Fruit fly (Drosophila melanogaster) whole organism, embryonic: ENCODE data around the gene CG46059.

Source experiments
- Bteb2 ChIP-seq: fragments of 200-800 bp; sonication (Bioruptor generic); optimal IDR thresholded peaks from 2 replicates; lab custom pipeline; 2016; ENCODE audit warnings: missing biosample characterization, missing genetic modification characterization
- CG10147 ChIP-seq: fragments of 200-800 bp; sonication (Bioruptor generic); optimal IDR thresholded peaks from 2 replicates; lab custom pipeline; 2019; ENCODE audit warnings: missing biosample characterization, mild to moderate bottlenecking, missing genetic modification characterization, moderate library complexity
- CG10267 ChIP-seq: fragments of 200-800 bp; sonication (Bioruptor generic); optimal IDR thresholded peaks from 2 replicates; lab custom pipeline; 2018; ENCODE audit warnings: missing biosample characterization, mild to moderate bottlenecking, missing genetic modification characterization, moderate library complexity
- CG10959 ChIP-seq: fragments of 200-800 bp; sonication (Bioruptor generic); IDR thresholded peaks from 2 replicates; pipeline ENCODE4 v1.3.6; 2022; ENCODE audit warnings: missing biosample characterization, missing genetic modification characterization
- CG11504 ChIP-seq: fragments of 200-800 bp; sonication (Bioruptor generic); optimal IDR thresholded peaks from 3 replicates; lab custom pipeline; 2019; ENCODE audit warnings: missing biosample characterization, mild to moderate bottlenecking, missing genetic modification characterization, moderate library complexity
- CG14014 ChIP-seq: fragments of 200-800 bp; sonication (Bioruptor generic); IDR thresholded peaks from 2 replicates; pipeline ENCODE4 v1.3.6; 2022; ENCODE audit warnings: missing biosample characterization, missing genetic modification characterization
- CG14667 ChIP-seq: fragments of 200-800 bp; sonication (Bioruptor generic); IDR thresholded peaks from 2 replicates; pipeline ENCODE4 v1.3.6; 2022; ENCODE audit warnings: missing biosample characterization, missing genetic modification characterization
- CG15269 ChIP-seq: fragments of 200-800 bp; sonication (Bioruptor generic); optimal IDR thresholded peaks from 2 replicates; lab custom pipeline; 2018; ENCODE audit warnings: missing biosample characterization, mild to moderate bottlenecking, missing genetic modification characterization, moderate library complexity
- CG15601 ChIP-seq: fragments of 200-800 bp; sonication (Bioruptor generic); optimal IDR thresholded peaks from 3 replicates; lab custom pipeline; 2019; ENCODE audit warnings: missing biosample characterization, mild to moderate bottlenecking, missing genetic modification characterization, moderate library complexity
- CG1602 ChIP-seq: fragments of 200-800 bp; sonication (Bioruptor generic); optimal IDR thresholded peaks from 3 replicates; lab custom pipeline; 2016; ENCODE audit warnings: missing biosample characterization, missing genetic modification characterization
- CG17328 ChIP-seq: fragments of 200-800 bp; sonication (Bioruptor generic); IDR thresholded peaks from 2 replicates; pipeline ENCODE4 v1.3.6; 2022; ENCODE audit warnings: missing biosample characterization, missing genetic modification characterization
- CG17361 ChIP-seq: fragments of 200-800 bp; sonication (Bioruptor generic); IDR thresholded peaks from 3 replicates; pipeline ENCODE4 v1.3.6; 2022; ENCODE audit warnings: missing biosample characterization, missing genetic modification characterization
- CG17568 ChIP-seq: fragments of 200-800 bp; sonication (Bioruptor generic); optimal IDR thresholded peaks from 2 replicates; lab custom pipeline; 2018; ENCODE audit warnings: missing biosample characterization, mild to moderate bottlenecking, missing genetic modification characterization, moderate library complexity
- CG33557 ChIP-seq: fragments of 200-800 bp; sonication (Bioruptor generic); optimal IDR thresholded peaks from 2 replicates; lab custom pipeline; 2019; ENCODE audit warnings: missing biosample characterization, mild to moderate bottlenecking, missing genetic modification characterization, moderate library complexity
- CG34422 ChIP-seq: fragments of 200-800 bp; sonication (Bioruptor generic); IDR thresholded peaks from 3 replicates; pipeline ENCODE4 v1.3.6; 2022; ENCODE audit warnings: missing biosample characterization, missing genetic modification characterization
- CG4404 ChIP-seq: fragments of 200-800 bp; sonication (Bioruptor generic); IDR thresholded peaks from 2 replicates; pipeline ENCODE4 v1.3.6; 2022; ENCODE audit warnings: missing biosample characterization, missing genetic modification characterization
- CG6689 ChIP-seq: fragments of 200-800 bp; sonication (Bioruptor generic); IDR thresholded peaks from 2 replicates; pipeline ENCODE4 v1.3.6; 2022; ENCODE audit warnings: missing biosample characterization, missing genetic modification characterization
- Dbx ChIP-seq: fragments of 200-800 bp; sonication (Bioruptor generic); IDR thresholded peaks from 3 replicates; pipeline ENCODE4 v1.3.6; 2022; ENCODE audit warnings: missing biosample characterization, missing genetic modification characterization
- Elba2 ChIP-seq: fragments of 200-800 bp; sonication (Bioruptor generic); optimal IDR thresholded peaks from 3 replicates; lab custom pipeline; 2016; ENCODE audit warnings: missing biosample characterization, missing genetic modification characterization
- Ets65A ChIP-seq: fragments of 200-800 bp; sonication (Bioruptor generic); peaks from one replicate; lab custom pipeline; 2016; ENCODE audit warnings: missing biosample characterization, missing genetic modification characterization
- Ets97D ChIP-seq: fragments of 200-800 bp; sonication (Bioruptor generic); optimal IDR thresholded peaks from 3 replicates; lab custom pipeline; 2016; ENCODE audit warnings: missing biosample characterization, missing genetic modification characterization
- Gug ChIP-seq: fragments of 200-800 bp; sonication (Bioruptor generic); IDR thresholded peaks from 4 replicates; pipeline ENCODE4 v1.3.6; 2022; ENCODE audit warnings: missing biosample characterization, missing genetic modification characterization
- HLH4C ChIP-seq: fragments of 200-800 bp; sonication (Bioruptor generic); IDR thresholded peaks from 3 replicates; pipeline ENCODE4 v1.3.6; 2022; ENCODE audit warnings: missing biosample characterization, missing genetic modification characterization; ENCODE audit not compliant: partially characterized antibody
- Hand ChIP-seq: fragments of 200-800 bp; sonication (Bioruptor generic); optimal IDR thresholded peaks from 2 replicates; lab custom pipeline; 2017; ENCODE audit warnings: mild to moderate bottlenecking, missing biosample characterization, missing genetic modification reagents, missing genetic modification characterization
- Lhr ChIP-seq: fragments of 200-800 bp; sonication (Bioruptor generic); optimal IDR thresholded peaks from 3 replicates; lab custom pipeline; 2017; ENCODE audit warnings: mild to moderate bottlenecking, missing biosample characterization, missing genetic modification reagents, missing genetic modification characterization
- Med ChIP-seq: fragments of 200-800 bp; sonication (Bioruptor generic); peaks from one replicate; lab custom pipeline; 2016; ENCODE audit warnings: missing biosample characterization, missing genetic modification characterization, mild to moderate bottlenecking, inconsistent platforms, moderate library complexity
- Oli ChIP-seq: fragments of 200-800 bp; sonication (Bioruptor generic); optimal IDR thresholded peaks from 2 replicates; lab custom pipeline; 2018; ENCODE audit warnings: missing biosample characterization, mild to moderate bottlenecking, missing genetic modification characterization, moderate library complexity
- Pdp1 ChIP-seq, 2 experiments: fragments of 200-800 bp; sonication (Bioruptor generic); optimal IDR thresholded peaks; 3 replicates each; lab custom pipeline; 2016; ENCODE audit warnings: missing biosample characterization in 2 of 2, missing genetic modification characterization in 2 of 2, mild to moderate bottlenecking in 1 of 2, moderate library complexity in 1 of 2
- Sry-δ ChIP-seq: fragments of 200-800 bp; sonication (Bioruptor generic); optimal IDR thresholded peaks from 2 replicates; lab custom pipeline; 2016; ENCODE audit warnings: missing biosample characterization, missing genetic modification characterization
- ab ChIP-seq: fragments of 200-800 bp; sonication (Bioruptor generic); optimal IDR thresholded peaks from 2 replicates; lab custom pipeline; 2016; ENCODE audit warnings: missing biosample characterization, missing genetic modification characterization
- ac ChIP-seq: fragments of 200-800 bp; sonication (Bioruptor generic); optimal IDR thresholded peaks from 3 replicates; lab custom pipeline; 2017; ENCODE audit warnings: missing biosample characterization, mild to moderate bottlenecking, missing genetic modification characterization
- ap ChIP-seq: fragments of 200-800 bp; sonication (Bioruptor generic); IDR thresholded peaks from 2 replicates; pipeline ENCODE4 v1.3.6; 2022; ENCODE audit warnings: missing biosample characterization, missing genetic modification characterization
- bab2 ChIP-seq: fragments of 200-800 bp; sonication (Bioruptor generic); optimal IDR thresholded peaks from 2 replicates; lab custom pipeline; 2016; ENCODE audit warnings: missing biosample characterization, missing genetic modification characterization
- bbx ChIP-seq: fragments of 200-800 bp; sonication (Bioruptor generic); IDR thresholded peaks from 2 replicates; pipeline ENCODE4 v1.3.6; 2022; ENCODE audit warnings: missing biosample characterization, missing genetic modification characterization; ENCODE audit not compliant: partially characterized antibody
- dmrt11E ChIP-seq: fragments of 200-800 bp; sonication (Bioruptor generic); optimal IDR thresholded peaks from 3 replicates; lab custom pipeline; 2018; ENCODE audit warnings: missing biosample characterization, mild to moderate bottlenecking, missing genetic modification characterization, moderate library complexity
- exex ChIP-seq: fragments of 200-800 bp; sonication (Bioruptor generic); optimal IDR thresholded peaks from 4 replicates; lab custom pipeline; 2018; ENCODE audit warnings: missing biosample characterization, mild to moderate bottlenecking, missing genetic modification characterization, moderate library complexity
- fd3F ChIP-seq: fragments of 200-800 bp; sonication (Bioruptor generic); optimal IDR thresholded peaks from 2 replicates; lab custom pipeline; 2018; ENCODE audit warnings: missing biosample characterization, mild to moderate bottlenecking, missing genetic modification characterization, moderate library complexity
- gt ChIP-seq: fragments of 200-800 bp; sonication (Bioruptor generic); IDR thresholded peaks from 2 replicates; pipeline ENCODE4 v1.3.6; 2022; ENCODE audit warnings: missing biosample characterization, missing genetic modification characterization
- hkb ChIP-seq, 2 experiments: fragments of 200-800 bp in 1 of 2; fragments of >200 bp in 1 of 2; sonication (Bioruptor generic) in 1 of 2; IDR thresholded peaks in 1 of 2; optimal IDR thresholded peaks in 1 of 2; 2 replicates each; pipeline versions ENCODE4 v1.3.6 to Lab custom; 2017 to 2022; ENCODE audit warnings: missing biosample characterization in 1 of 2, missing genetic modification characterization in 1 of 2
- mld ChIP-seq: fragments of 200-800 bp; sonication (Bioruptor generic); IDR thresholded peaks from 3 replicates; pipeline ENCODE4 v1.3.6; 2022; ENCODE audit warnings: missing biosample characterization, missing genetic modification characterization; ENCODE audit not compliant: partially characterized antibody
- nom ChIP-seq: fragments of 200-800 bp; sonication (Bioruptor generic); optimal IDR thresholded peaks from 2 replicates; lab custom pipeline; 2017; ENCODE audit warnings: missing biosample characterization, missing genetic modification characterization, mild to moderate bottlenecking, moderate library complexity, missing genetic modification reagents
- oc ChIP-seq: fragments of 200-800 bp; sonication (Bioruptor generic); optimal IDR thresholded peaks from 2 replicates; lab custom pipeline; 2018; ENCODE audit warnings: missing biosample characterization, mild to moderate bottlenecking, missing genetic modification characterization, moderate library complexity
- schlank ChIP-seq: fragments of 200-800 bp; sonication (Bioruptor generic); optimal IDR thresholded peaks from 2 replicates; lab custom pipeline; 2018; ENCODE audit warnings: missing biosample characterization, mild to moderate bottlenecking, missing genetic modification characterization
- sd ChIP-seq: fragments of 200-800 bp; sonication (Bioruptor generic); optimal IDR thresholded peaks from 3 replicates; lab custom pipeline; 2018; ENCODE audit warnings: missing biosample characterization, mild to moderate bottlenecking, missing genetic modification characterization, moderate library complexity
- seq ChIP-seq: fragments of 200-800 bp; sonication (Bioruptor generic); IDR thresholded peaks from 2 replicates; pipeline ENCODE4 v1.3.6; 2022; ENCODE audit warnings: missing biosample characterization, missing genetic modification characterization
- sima ChIP-seq: fragments of 200-800 bp; sonication (Bioruptor generic); optimal IDR thresholded peaks from 2 replicates; lab custom pipeline; 2016; ENCODE audit warnings: missing biosample characterization, missing genetic modification characterization
- stc ChIP-seq: fragments of 200-800 bp; sonication (Bioruptor generic); IDR thresholded peaks from 2 replicates; pipeline ENCODE4 v1.3.6; 2022; ENCODE audit warnings: missing biosample characterization, missing genetic modification characterization
- unpg ChIP-seq: fragments of 200-800 bp; sonication (Bioruptor generic); optimal IDR thresholded peaks from 3 replicates; lab custom pipeline; 2018; ENCODE audit warnings: missing biosample characterization, mild to moderate bottlenecking, missing genetic modification characterization, moderate library complexity
- zen2 ChIP-seq: fragments of 200-800 bp; sonication (Bioruptor generic); IDR thresholded peaks from 3 replicates; pipeline ENCODE4 v1.3.6; 2022; ENCODE audit warnings: missing biosample characterization, missing genetic modification characterization; ENCODE audit not compliant: partially characterized antibody

Gene CG46059

dm6 chr2L:19196443-19197044 lies 13.0 kb upstream of the CG46059 start (continued):
- peak; percentile 27 for TF ChIP-seq Lhr
- no peak for TF ChIP-seq hkb (optimal IDR thresholded peaks at IDR 0.05; lab: Kevin White, UChicago)
- peak; percentile 81 for TF ChIP-seq hkb (GFP tag; IDR thresholded peaks at IDR 0.05; lab: Robert Waterston, UW)
- peak; percentile 84 for TF ChIP-seq dmrt11E
- peak; percentile 37 to 45 for TF ChIP-seq Pdp1 (GFP tag; optimal IDR thresholded peaks at IDR 0.05; lab: Kevin White, UChicago)
- TF ChIP-seq CG14667 (GFP tag; lab: Robert Waterston, UW) = peak; percentile 42
- TF ChIP-seq Ets65A (GFP tag; lab: Kevin White, UChicago) = peak; percentile 13
- no peak for TF ChIP-seq sima
- peak; percentile 62 for TF ChIP-seq CG17361 (GFP tag; lab: Robert Waterston, UW)
- TF ChIP-seq sd (tag; lab: Kevin White, UChicago) = peak; percentile 41
- peak; percentile 83 for TF ChIP-seq CG17328 (GFP tag; lab: Robert Waterston, UW)
- TF ChIP-seq Ets97D = no peak
- peak; percentile 68 for TF ChIP-seq Oli (tag; lab: Kevin White, UChicago)
- peak; percentile 79 for TF ChIP-seq CG10959 (GFP tag; lab: Robert Waterston, UW)
- peak; percentile 62 for TF ChIP-seq CG11504 (tag; lab: Kevin White, UChicago)
- TF ChIP-seq HLH4C = no peak
- TF ChIP-seq stc (GFP tag; lab: Robert Waterston, UW) = peak; percentile 59
- peak; percentile 25; the same call in 1 of the 2 replicates for TF ChIP-seq seq (GFP tag; lab: Robert Waterston, UW)
- peak; percentile 76 for TF ChIP-seq CG4404 (GFP tag; lab: Robert Waterston, UW)
- no peak for TF ChIP-seq Hand (GFP tag; lab: Kevin White, UChicago)
- peak; percentile 48; the same call in 2 of the 4 replicates for TF ChIP-seq Gug
- TF ChIP-seq ap (GFP tag; lab: Robert Waterston, UW) = peak; percentile 44
- peak; percentile 29 for TF ChIP-seq CG15269
- no peak for TF ChIP-seq CG10147 (GFP tag; lab: Kevin White, UChicago)
- no peak for TF ChIP-seq zen2
- no peak for TF ChIP-seq Sry-δ (GFP tag; lab: Kevin White, UChicago)
- TF ChIP-seq ac (GFP tag; lab: Kevin White, UChicago) = peak; percentile 45
- no peak for TF ChIP-seq Bteb2 (GFP tag; lab: Kevin White, UChicago)
- 0 out of 2 replicates have a peak, but pooled peaks have one; percentile 30 for TF ChIP-seq gt (GFP tag; lab: Robert Waterston, UW)
- TF ChIP-seq CG17568 (GFP tag; lab: Kevin White, UChicago) = peak; percentile 1
- TF ChIP-seq CG14014 = peak; percentile 62; the same call in 1 of the 2 replicates
- peak; percentile 70 for TF ChIP-seq unpg (GFP tag; lab: Kevin White, UChicago)
- no peak for TF ChIP-seq fd3F
- no peak for TF ChIP-seq mld (GFP tag; lab: Robert Waterston, UW)
- no peak for TF ChIP-seq bbx
- peak; percentile 78 for TF ChIP-seq nom
- no peak for TF ChIP-seq schlank (tag; lab: Kevin White, UChicago)
- TF ChIP-seq oc = peak; percentile 14
- peak; percentile 72 for TF ChIP-seq CG33557 (GFP tag; lab: Kevin White, UChicago)
- peak; percentile 23 for TF ChIP-seq bab2 (GFP tag; lab: Kevin White, UChicago)
- no peak for TF ChIP-seq ab (GFP tag; lab: Kevin White, UChicago)
- TF ChIP-seq CG15601 (tag; lab: Kevin White, UChicago) = peak; percentile 51
- peak; percentile 40 for TF ChIP-seq CG1602 (GFP tag; lab: Kevin White, UChicago)
- TF ChIP-seq Med = peak; percentile 91
- TF ChIP-seq exex (tag; lab: Kevin White, UChicago) = no peak
- TF ChIP-seq CG6689 = peak; percentile 79
- peak; percentile 58 for TF ChIP-seq CG10267
- no peak for TF ChIP-seq Elba2 (GFP tag; lab: Kevin White, UChicago)
- TF ChIP-seq CG34422 (GFP tag; lab: Robert Waterston, UW) = peak; percentile 65; the same call in 2 of the 3 replicates
- TF ChIP-seq Dbx (GFP tag; lab: Robert Waterston, UW) = no peak
